Worm (Caenorhabditis elegans): Measurements from ENCODE around the gene Y49F6B.9.

- TF ChIP-seq atf-7 (tag; optimal IDR thresholded peaks at IDR 0.05): no peak
- no peak for TF ChIP-seq unc-62 (GFP tag; optimal IDR thresholded peaks at IDR 0.05)
- no peak for TF ChIP-seq ets-4 (GFP tag; optimal IDR thresholded peaks at IDR 0.05)
- TF ChIP-seq F23B12.7 (tag; optimal IDR thresholded peaks at IDR 0.05; ENCODE audit: insufficient read depth): no peak
- no peak for TF ChIP-seq ceh-100 (GFP tag; IDR thresholded peaks at IDR 0.05)
- no peak for TF ChIP-seq sea-2 (GFP tag; IDR thresholded peaks at IDR 0.05)
- no peak for TF ChIP-seq bed-2 (GFP tag; IDR thresholded peaks at IDR 0.05)
- TF ChIP-seq dpff-1 (tag; optimal IDR thresholded peaks at IDR 0.05): no peak
- TF ChIP-seq madf-8 (GFP tag; conservative IDR thresholded peaks at IDR 0.05): no peak
- TF ChIP-seq efl-1 (GFP tag; optimal IDR thresholded peaks at IDR 0.05): no peak
- TF ChIP-seq nhr-179 (tag; optimal IDR thresholded peaks at IDR 0.05): no peak
- no peak for TF ChIP-seq somi-1 (GFP tag; optimal IDR thresholded peaks at IDR 0.05)
- TF ChIP-seq unc-130 (GFP tag; optimal IDR thresholded peaks at IDR 0.05): no peak
- no peak for TF ChIP-seq dpl-1 (GFP tag; optimal IDR thresholded peaks at IDR 0.05)
Measured at ce11 chrII:3502011-3502410, 2.8 kb upstream of the Y49F6B.9 start.

Measured in whole organism, young adult.